Worm (Caenorhabditis elegans) whole organism, young adult: Measurements from ENCODE around the gene str-250.

Experiments
- B0019.2 ChIP-seq: fragments of 200-800 bp; sonication (Bioruptor generic); conservative IDR thresholded peaks from 2 replicates; pipeline ENCODE4 v1.3.6; 2022; ENCODE audit warnings: missing genetic modification reagents, missing genetic modification characterization, missing compliant biosample characterization
- F22D6.2 ChIP-seq: sonication (generic microtip); optimal IDR thresholded peaks from 2 replicates; lab custom pipeline; 2016; ENCODE audit warnings: mild to moderate bottlenecking, missing genetic modification characterization, missing compliant biosample characterization
- F23B12.7 ChIP-seq: sonication (generic microtip); optimal IDR thresholded peaks from 2 replicates; lab custom pipeline; 2017; ENCODE audit warnings: missing genetic modification characterization, mild to moderate bottlenecking, missing compliant biosample characterization, antibody characterized with exemption, moderate library complexity; ENCODE audit not compliant: insufficient read depth
- F57A8.1 ChIP-seq: fragments of 200-800 bp; sonication (Bioruptor generic); optimal IDR thresholded peaks from 2 replicates; lab custom pipeline; 2018; ENCODE audit warnings: mild to moderate bottlenecking, missing genetic modification characterization, moderate library complexity, missing compliant biosample characterization
- K12H6.12 ChIP-seq: fragments of 200-800 bp; sonication (Bioruptor generic); optimal IDR thresholded peaks from 2 replicates; lab custom pipeline; 2018; ENCODE audit warnings: mild to moderate bottlenecking, missing genetic modification characterization, missing compliant biosample characterization
- T07F8.4 ChIP-seq: sonication (generic microtip); optimal IDR thresholded peaks from 2 replicates; lab custom pipeline; 2016; ENCODE audit warnings: mild to moderate bottlenecking, missing genetic modification characterization, moderate library complexity, missing compliant biosample characterization
- T26A5.8 ChIP-seq: sonication (generic microtip); optimal IDR thresholded peaks from 2 replicates; lab custom pipeline; 2016; ENCODE audit warnings: missing genetic modification characterization, missing compliant biosample characterization
- Y53F4B.3 ChIP-seq: fragments of 200-800 bp; sonication (Bioruptor generic); IDR thresholded peaks from 2 replicates; pipeline ENCODE4 v1.3.6; 2022; ENCODE audit warnings: missing genetic modification reagents, missing genetic modification characterization, missing compliant biosample characterization
- Y53G8AR.9 ChIP-seq: fragments of 200-800 bp; sonication (Bioruptor generic); conservative IDR thresholded peaks from 2 replicates; pipeline ENCODE4 v1.3.6; 2022; ENCODE audit warnings: missing genetic modification reagents, missing genetic modification characterization, missing compliant biosample characterization
- Y56A3A.18 ChIP-seq: fragments of 200-800 bp; sonication (Bioruptor generic); IDR thresholded peaks from 2 replicates; pipeline ENCODE4 v1.3.6; 2022; ENCODE audit warnings: missing genetic modification reagents, missing genetic modification characterization, missing compliant biosample characterization
- Y79H2A.3 ChIP-seq: fragments of 200-800 bp; sonication (Bioruptor generic); conservative IDR thresholded peaks from 2 replicates; pipeline ENCODE4 v1.3.6; 2022; ENCODE audit warnings: missing genetic modification reagents, missing genetic modification characterization, missing compliant biosample characterization
- ZK185.1 ChIP-seq: sonication (generic microtip); optimal IDR thresholded peaks from 2 replicates; lab custom pipeline; 2016; ENCODE audit warnings: mild to moderate bottlenecking, missing genetic modification characterization, missing compliant biosample characterization; ENCODE audit not compliant: poor library complexity, severe bottlenecking
- atf-7 ChIP-seq: sonication (generic microtip); optimal IDR thresholded peaks from 2 replicates; lab custom pipeline; 2017; ENCODE audit warnings: mild to moderate bottlenecking, missing genetic modification characterization, missing compliant biosample characterization
- attf-5 ChIP-seq: fragments of 200-800 bp; sonication (Bioruptor generic); optimal IDR thresholded peaks from 2 replicates; lab custom pipeline; 2018; ENCODE audit warnings: mild to moderate bottlenecking, missing genetic modification characterization, missing compliant biosample characterization
- bed-1 ChIP-seq: fragments of 200-800 bp; sonication (Bioruptor generic); IDR thresholded peaks from 2 replicates; pipeline ENCODE4 v1.3.6; 2022; ENCODE audit warnings: missing genetic modification reagents, missing genetic modification characterization, missing compliant biosample characterization
- cebp-1 ChIP-seq, 2 experiments: fragments of 200-800 bp in 1 of 2; sonication (Bioruptor generic) in 1 of 2; sonication (generic microtip) in 1 of 2; IDR thresholded peaks in 1 of 2; optimal IDR thresholded peaks in 1 of 2; 2 replicates each; pipeline versions ENCODE4 v1.3.6 to Lab custom; 2017 to 2022; ENCODE audit warnings: missing compliant biosample characterization in 2 of 2, missing genetic modification characterization in 2 of 2, mild to moderate bottlenecking in 1 of 2, missing genetic modification reagents in 1 of 2, moderate library complexity in 1 of 2
- ceh-100 ChIP-seq: fragments of 200-800 bp; sonication (Bioruptor generic); IDR thresholded peaks from 2 replicates; pipeline ENCODE4 v1.3.6; 2022; ENCODE audit warnings: missing genetic modification reagents, missing genetic modification characterization, missing compliant biosample characterization
- ceh-40 ChIP-seq: fragments of 200-800 bp; sonication (Bioruptor generic); IDR thresholded peaks from 2 replicates; pipeline ENCODE4 v1.3.6; 2022; ENCODE audit warnings: missing genetic modification characterization, missing compliant biosample characterization
- ceh-91 ChIP-seq: fragments of 200-800 bp; sonication (Bioruptor generic); IDR thresholded peaks from 2 replicates; pipeline ENCODE4 v1.3.6; 2022; ENCODE audit warnings: missing genetic modification reagents, missing genetic modification characterization, missing compliant biosample characterization
- chd-7 ChIP-seq: sonication (generic microtip); optimal IDR thresholded peaks from 2 replicates; lab custom pipeline; 2016; ENCODE audit warnings: mild to moderate bottlenecking, missing genetic modification characterization, moderate library complexity, missing compliant biosample characterization
- die-1 ChIP-seq: sonication (generic microtip); optimal IDR thresholded peaks from 2 replicates; lab custom pipeline; 2016; ENCODE audit warnings: missing genotype, mild to moderate bottlenecking, missing genetic modification characterization, missing compliant biosample characterization
- dox-1 ChIP-seq: fragments of 200-800 bp; sonication (Bioruptor generic); IDR thresholded peaks from 2 replicates; pipeline ENCODE4 v1.3.6; 2022; ENCODE audit warnings: missing genetic modification reagents, missing genetic modification characterization, missing compliant biosample characterization
- dpff-1 ChIP-seq: sonication (generic microtip); optimal IDR thresholded peaks from 2 replicates; lab custom pipeline; 2017; ENCODE audit warnings: mild to moderate bottlenecking, missing genetic modification characterization, missing compliant biosample characterization
- dpl-1 ChIP-seq: fragments of 150-350 bp; optimal IDR thresholded peaks from 2 replicates; lab custom pipeline; 2014; ENCODE audit warnings: missing biosample characterization, missing genetic modification reagents, missing genetic modification characterization
- efl-1 ChIP-seq: fragments of 150-350 bp; optimal IDR thresholded peaks from 2 replicates; lab custom pipeline; 2014; ENCODE audit warnings: missing biosample characterization, missing genetic modification reagents, missing genetic modification characterization
- egl-18 ChIP-seq: fragments of 200-800 bp; sonication (Bioruptor generic); IDR thresholded peaks from 2 replicates; pipeline ENCODE4 v1.3.6; 2022; ENCODE audit warnings: missing genetic modification reagents, missing genetic modification characterization, missing compliant biosample characterization
- fkh-3 ChIP-seq: sonication (generic microtip); optimal IDR thresholded peaks from 2 replicates; lab custom pipeline; 2016; ENCODE audit warnings: mild to moderate bottlenecking, missing genetic modification characterization, missing compliant biosample characterization
- gei-17 ChIP-seq: fragments of 200-800 bp; sonication (Bioruptor generic); optimal IDR thresholded peaks from 2 replicates; lab custom pipeline; 2018; ENCODE audit warnings: mild to moderate bottlenecking, missing genetic modification characterization, missing compliant biosample characterization
- hlh-12 ChIP-seq: sonication (generic microtip); optimal IDR thresholded peaks from 2 replicates; lab custom pipeline; 2016; ENCODE audit warnings: missing genetic modification characterization, missing compliant biosample characterization
- hlh-26 ChIP-seq: fragments of 200-800 bp; sonication (Bioruptor generic); conservative IDR thresholded peaks from 2 replicates; pipeline ENCODE4 v1.3.6; 2022; ENCODE audit warnings: missing genetic modification reagents, missing genetic modification characterization, missing compliant biosample characterization
- let-607 ChIP-seq, 2 experiments: fragments of 200-800 bp in 1 of 2; sonication (Bioruptor generic) in 1 of 2; sonication (generic microtip) in 1 of 2; optimal IDR thresholded peaks; 2 replicates each; lab custom pipeline; 2016 to 2018; ENCODE audit warnings: mild to moderate bottlenecking in 2 of 2, missing compliant biosample characterization in 2 of 2, missing genetic modification characterization in 2 of 2, moderate library complexity in 2 of 2, missing genotype in 1 of 2
- lin-35 ChIP-seq, 3 experiments: fragments of 150-350 bp in 2 of 3; sonication (generic microtip) in 1 of 3; optimal IDR thresholded peaks; 2 replicates each; lab custom pipeline; 2014 to 2018; ENCODE audit warnings: missing biosample characterization in 3 of 3, missing genetic modification characterization in 3 of 3, missing genetic modification reagents in 3 of 3
- lin-40 ChIP-seq: sonication (generic microtip); optimal IDR thresholded peaks from 2 replicates; lab custom pipeline; 2016; ENCODE audit warnings: missing genetic modification characterization, mild to moderate bottlenecking, missing compliant biosample characterization, missing genotype, missing genetic modification reagents
- lin-54 ChIP-seq: fragments of 200-800 bp; sonication (Bioruptor generic); optimal IDR thresholded peaks from 2 replicates; lab custom pipeline; 2018; ENCODE audit warnings: mild to moderate bottlenecking, missing genetic modification characterization, missing compliant biosample characterization
- lir-1 ChIP-seq: fragments of 200-800 bp; sonication (Bioruptor generic); conservative IDR thresholded peaks from 2 replicates; pipeline ENCODE4 v1.3.6; 2022; ENCODE audit warnings: missing genetic modification reagents, missing genetic modification characterization, missing compliant biosample characterization
- lsl-1 ChIP-seq: fragments of 200-800 bp; sonication (Bioruptor generic); optimal IDR thresholded peaks from 2 replicates; lab custom pipeline; 2018; ENCODE audit warnings: mild to moderate bottlenecking, missing genetic modification characterization, moderate library complexity, missing compliant biosample characterization
- madf-3 ChIP-seq: fragments of 200-800 bp; sonication (Bioruptor generic); IDR thresholded peaks from 2 replicates; pipeline ENCODE4 v1.3.6; 2022; ENCODE audit warnings: missing genetic modification reagents, missing genetic modification characterization, missing compliant biosample characterization
- mes-4 ChIP-seq: sonication (generic microtip); optimal IDR thresholded peaks from 2 replicates; lab custom pipeline; 2016; ENCODE audit warnings: missing genotype, missing genetic modification characterization, missing compliant biosample characterization
- rpc-1 ChIP-seq, 2 experiments: fragments of 150-350 bp in 1 of 2; sonication (generic microtip) in 1 of 2; optimal IDR thresholded peaks; 2 replicates each; lab custom pipeline; 2014 to 2018; ENCODE audit warnings: missing biosample characterization in 1 of 2, missing genetic modification characterization in 1 of 2, missing genetic modification reagents in 1 of 2, missing genotype in 1 of 2
- snpc-3.4 ChIP-seq: sonication (generic microtip); optimal IDR thresholded peaks from 2 replicates; lab custom pipeline; 2017; ENCODE audit warnings: missing genetic modification characterization, mild to moderate bottlenecking, missing compliant biosample characterization, antibody characterized with exemption, moderate library complexity, missing genotype, missing genetic modification reagents
- snpc-4 ChIP-seq, 5 experiments: fragments of 150-350 bp in 1 of 5; sonication (generic microtip) in 4 of 5; optimal IDR thresholded peaks; 2 replicates each; lab custom pipeline; 2014 to 2018; ENCODE audit warnings: missing genetic modification characterization in 5 of 5, missing biosample characterization in 3 of 5, antibody characterized with exemption in 2 of 5, mild to moderate bottlenecking in 2 of 5, missing compliant biosample characterization in 2 of 5, missing genotype in 2 of 5, moderate library complexity in 2 of 5, missing genetic modification reagents in 1 of 5
- somi-1 ChIP-seq: fragments of 200-800 bp; sonication (Bioruptor generic); optimal IDR thresholded peaks from 2 replicates; lab custom pipeline; 2018; ENCODE audit warnings: mild to moderate bottlenecking, missing genetic modification characterization, missing compliant biosample characterization
- sptf-2 ChIP-seq: fragments of 200-800 bp; sonication (Bioruptor generic); optimal IDR thresholded peaks from 2 replicates; lab custom pipeline; 2018; ENCODE audit warnings: mild to moderate bottlenecking, missing genetic modification characterization, missing compliant biosample characterization
- tbp1 ChIP-seq: fragments of 200-800 bp; sonication (Bioruptor generic); optimal IDR thresholded peaks from 2 replicates; lab custom pipeline; 2018; ENCODE audit warnings: mild to moderate bottlenecking, missing genetic modification characterization, missing compliant biosample characterization
- ztf-18 ChIP-seq: sonication (generic microtip); optimal IDR thresholded peaks from 2 replicates; lab custom pipeline; 2016; ENCODE audit warnings: missing genotype, mild to moderate bottlenecking, missing genetic modification characterization, missing compliant biosample characterization
- ztf-28 ChIP-seq: fragments of 200-800 bp; sonication (Bioruptor generic); IDR thresholded peaks from 2 replicates; pipeline ENCODE4 v1.3.6; 2022; ENCODE audit warnings: missing genetic modification reagents, missing genetic modification characterization, missing compliant biosample characterization

Gene str-250

ce11 chrV:13909400-13909799, 9.0 kb upstream of the str-250 start, which contains the start of gene C06B3.7 (continued):
- TF ChIP-seq ceh-40 (GFP tag; lab: Robert Waterston, UW): no peak
- TF ChIP-seq efl-1 (GFP tag; lab: Kevin White, UChicago): no peak
- TF ChIP-seq ztf-18 (tag; lab: Kevin White, UChicago): no peak
- TF ChIP-seq Y56A3A.18 (GFP tag; lab: Robert Waterston, UW): no peak
- 0 out of 2 replicates have a peak, but pooled peaks have one; percentile 2 for TF ChIP-seq madf-3 (GFP tag; lab: Robert Waterston, UW)
- no peak for TF ChIP-seq snpc-4 (GFP tag; optimal IDR thresholded peaks at IDR 0.05; lab: Kevin White, UChicago)
- peak in 2 of 4 experiments; percentile 1 to 51 for TF ChIP-seq snpc-4 (tag; optimal IDR thresholded peaks at IDR 0.05; lab: Kevin White, UChicago)
- peak; percentile 17 for TF ChIP-seq ZK185.1 (tag; lab: Kevin White, UChicago)
- no peak for TF ChIP-seq lin-35 (GFP tag; optimal IDR thresholded peaks at IDR 0.05; lab: Kevin White, UChicago)
- TF ChIP-seq egl-18: no peak
- no peak for TF ChIP-seq gei-17 (GFP tag; lab: Kevin White, UChicago)
- TF ChIP-seq sptf-2: no peak
- TF ChIP-seq chd-7: no peak
- no peak for TF ChIP-seq dpl-1 (GFP tag; lab: Kevin White, UChicago)
- no peak for TF ChIP-seq B0019.2 (GFP tag; lab: Robert Waterston, UW)
- peak; percentile 98 for TF ChIP-seq cebp-1 (GFP tag; IDR thresholded peaks at IDR 0.05; lab: Robert Waterston, UW)
- TF ChIP-seq cebp-1 (tag; optimal IDR thresholded peaks at IDR 0.05; lab: Kevin White, UChicago): peak; percentile 99
- TF ChIP-seq somi-1: peak; percentile 53
- TF ChIP-seq Y53G8AR.9: no peak
- peak; percentile 55 for TF ChIP-seq tbp1 (GFP tag; lab: Kevin White, UChicago)
- TF ChIP-seq rpc-1 (optimal IDR thresholded peaks at IDR 0.05; lab: Kevin White, UChicago): no peak
- no peak for TF ChIP-seq rpc-1 (tag; optimal IDR thresholded peaks at IDR 0.05; lab: Kevin White, UChicago)
- TF ChIP-seq hlh-26 (GFP tag; lab: Robert Waterston, UW): no peak
- no peak for TF ChIP-seq Y79H2A.3
- no peak for TF ChIP-seq Y53F4B.3 (GFP tag; lab: Robert Waterston, UW)
- TF ChIP-seq T26A5.8: no peak
- no peak for TF ChIP-seq lin-54 (GFP tag; lab: Kevin White, UChicago)
- TF ChIP-seq dox-1 (GFP tag; lab: Robert Waterston, UW): no peak
- no peak for TF ChIP-seq F57A8.1 (GFP tag; lab: Kevin White, UChicago)
- TF ChIP-seq K12H6.12: peak; percentile 65
- TF ChIP-seq die-1 (tag; lab: Kevin White, UChicago): no peak
- peak; percentile 71 for TF ChIP-seq lin-40 (tag; lab: Kevin White, UChicago)
- TF ChIP-seq ceh-100 (GFP tag; lab: Robert Waterston, UW): no peak
- no peak for TF ChIP-seq T07F8.4 (tag; lab: Kevin White, UChicago)
- no peak for TF ChIP-seq hlh-12 (tag; lab: Kevin White, UChicago)
- no peak for TF ChIP-seq fkh-3 (tag; lab: Kevin White, UChicago)
- TF ChIP-seq bed-1 (GFP tag; lab: Robert Waterston, UW): no peak
- peak; percentile 14 for TF ChIP-seq F23B12.7 (tag; lab: Kevin White, UChicago)
- no peak for TF ChIP-seq ceh-91 (GFP tag; lab: Robert Waterston, UW)
- TF ChIP-seq snpc-3.4 (tag; lab: Kevin White, UChicago): no peak
- TF ChIP-seq lsl-1 (GFP tag; lab: Kevin White, UChicago): no peak
- peak in 1 of 2 experiments; percentile 47 for TF ChIP-seq let-607 (tag; optimal IDR thresholded peaks at IDR 0.05; lab: Kevin White, UChicago)
- no peak for TF ChIP-seq ztf-28 (GFP tag; lab: Robert Waterston, UW)
- TF ChIP-seq lir-1 (GFP tag; lab: Robert Waterston, UW): peak; percentile 34; the same call in 1 of the 2 replicates
- TF ChIP-seq F22D6.2 (tag; lab: Kevin White, UChicago): no peak
- peak; percentile 96 for TF ChIP-seq atf-7 (tag; lab: Kevin White, UChicago)
- TF ChIP-seq mes-4 (tag; lab: Kevin White, UChicago): no peak
- TF ChIP-seq dpff-1 (tag; lab: Kevin White, UChicago): no peak
- peak; percentile 72 for TF ChIP-seq attf-5 (GFP tag; lab: Kevin White, UChicago)
